Worm (Caenorhabditis elegans) whole organism, L1 larva: ENCODE data around the gene cyp-14A5.
A peak's percentile ranks its signal among the peaks of the same experiment; 100 is the strongest.
"Not testable (repeated sequence)": the region's sequence is repeated elsewhere in the genome, so short reads cannot be mapped to it uniquely, and the experiment has no call there.

Source experiments
- C04F5.9 ChIP-seq: sonication (generic microtip); optimal IDR thresholded peaks from 2 replicates; lab custom pipeline; 2016; ENCODE audit warnings: missing genetic modification characterization, missing compliant biosample characterization
- C16A3.4 ChIP-seq: fragments of 150-350 bp; optimal IDR thresholded peaks from 2 replicates; lab custom pipeline; 2014; ENCODE audit warnings: missing biosample characterization, missing genetic modification characterization
- C34B4.2 ChIP-seq: sonication (generic microtip); optimal IDR thresholded peaks from 2 replicates; lab custom pipeline; 2017; ENCODE audit warnings: mild to moderate bottlenecking, missing genetic modification characterization, missing compliant biosample characterization
- F16B12.6 ChIP-seq: fragments of 150-350 bp; optimal IDR thresholded peaks from 2 replicates; lab custom pipeline; 2014; ENCODE audit warnings: missing biosample characterization, missing genetic modification characterization
- alr-1 ChIP-seq: fragments of 200-800 bp; sonication (Bioruptor generic); optimal IDR thresholded peaks from 2 replicates; lab custom pipeline; 2018; ENCODE audit warnings: borderline replicate concordance, mild to moderate bottlenecking, missing genetic modification characterization, missing compliant biosample characterization
- aly-2 ChIP-seq: fragments of 150-350 bp; optimal IDR thresholded peaks from 2 replicates; lab custom pipeline; 2014; ENCODE audit warnings: missing biosample characterization, missing genetic modification characterization
- blmp-1 ChIP-seq: fragments of 150-350 bp; optimal IDR thresholded peaks from 2 replicates; lab custom pipeline; 2014; ENCODE audit warnings: missing biosample characterization, missing genetic modification characterization
- ceh-63 ChIP-seq: fragments of 200-800 bp; sonication (Bioruptor generic); optimal IDR thresholded peaks from 2 replicates; lab custom pipeline; 2018; ENCODE audit warnings: mild to moderate bottlenecking, missing genetic modification characterization, missing compliant biosample characterization
- ceh-8 ChIP-seq: fragments of 200-800 bp; sonication (Bioruptor generic); optimal IDR thresholded peaks from 2 replicates; lab custom pipeline; 2018; ENCODE audit warnings: mild to moderate bottlenecking, missing genetic modification characterization, moderate library complexity, missing compliant biosample characterization
- ceh-88 ChIP-seq: fragments of 200-800 bp; sonication (Bioruptor generic); IDR thresholded peaks from 2 replicates; pipeline ENCODE4 v1.3.6; 2022; ENCODE audit warnings: missing genetic modification characterization, missing compliant biosample characterization
- ces-1 ChIP-seq: fragments of 150-350 bp; optimal IDR thresholded peaks from 2 replicates; lab custom pipeline; 2014; ENCODE audit warnings: missing biosample characterization, missing genetic modification reagents, missing genetic modification characterization
- efl-1 ChIP-seq, 4 experiments: fragments of 150-350 bp; optimal IDR thresholded peaks in 3 of 4; peaks in 1 of 4; 1 replicate in 1 of 4; 2 replicates in 3 of 4; lab custom pipeline; 2014; ENCODE audit warnings: missing biosample characterization in 2 of 4, missing genetic modification characterization in 2 of 4, missing genetic modification reagents in 2 of 4
- elt-2 ChIP-seq: sonication (generic microtip); optimal IDR thresholded peaks from 2 replicates; lab custom pipeline; 2016; ENCODE audit warnings: missing genetic modification characterization, mild to moderate bottlenecking, inconsistent platforms, missing compliant biosample characterization, missing genetic modification reagents
- elt-3 ChIP-seq, 6 experiments: fragments of 150-350 bp in 1 of 6; sonication (generic microtip); optimal IDR thresholded peaks; 2 replicates each; lab custom pipeline; 2017 to 2018; ENCODE audit warnings: missing biosample characterization in 6 of 6, missing genetic modification characterization in 6 of 6, inconsistent platforms in 1 of 6
- fkh-4 ChIP-seq: sonication (generic microtip); optimal IDR thresholded peaks from 2 replicates; lab custom pipeline; 2016; ENCODE audit warnings: missing compliant biosample characterization, missing genetic modification characterization, borderline replicate concordance
- grh-1 ChIP-seq: fragments of 200-800 bp; sonication (Bioruptor generic); IDR thresholded peaks from 2 replicates; pipeline ENCODE4 v1.3.6; 2022; ENCODE audit warnings: missing genetic modification reagents, missing genetic modification characterization, missing compliant biosample characterization
- irx-1 ChIP-seq: sonication (generic microtip); optimal IDR thresholded peaks from 2 replicates; lab custom pipeline; 2016; ENCODE audit warnings: missing genetic modification characterization, missing compliant biosample characterization
- lin-13 ChIP-seq: fragments of 150-350 bp; optimal IDR thresholded peaks from 2 replicates; lab custom pipeline; 2014; ENCODE audit warnings: missing biosample characterization, missing genetic modification reagents, missing genetic modification characterization
- lin-14 ChIP-seq: fragments of 200-800 bp; sonication (Bioruptor generic); optimal IDR thresholded peaks from 2 replicates; lab custom pipeline; 2018; ENCODE audit warnings: mild to moderate bottlenecking, missing genetic modification characterization, moderate library complexity, missing compliant biosample characterization
- lin-15B ChIP-seq: fragments of 150-350 bp; sonication (generic microtip); optimal IDR thresholded peaks from 3 replicates; lab custom pipeline; 2014; ENCODE audit warnings: missing biosample characterization, missing genetic modification characterization
- lin-39 ChIP-seq: fragments of 150-350 bp; optimal IDR thresholded peaks from 2 replicates; lab custom pipeline; 2014; ENCODE audit warnings: missing biosample characterization, missing genetic modification reagents, missing genetic modification characterization
- lir-3 ChIP-seq: sonication (generic microtip); optimal IDR thresholded peaks from 2 replicates; lab custom pipeline; 2016; ENCODE audit warnings: mild to moderate bottlenecking, missing genetic modification characterization, moderate library complexity, missing compliant biosample characterization; ENCODE audit not compliant: poor library complexity
- lsy-2 ChIP-seq, 2 experiments: fragments of 150-350 bp; optimal IDR thresholded peaks; 2 replicates each; lab custom pipeline; 2014; ENCODE audit warnings: missing biosample characterization in 2 of 2, missing genetic modification characterization in 2 of 2
- mab-9 ChIP-seq: fragments of 200-800 bp; sonication (Bioruptor generic); IDR thresholded peaks from 2 replicates; pipeline ENCODE4 v1.3.6; 2022; ENCODE audit warnings: missing genetic modification reagents, missing genetic modification characterization, missing compliant biosample characterization
- nhr-12 ChIP-seq: sonication (generic microtip); optimal IDR thresholded peaks from 2 replicates; lab custom pipeline; 2017; ENCODE audit warnings: missing biosample characterization, missing genetic modification characterization
- nhr-19 ChIP-seq: fragments of 200-800 bp; sonication (Bioruptor generic); conservative IDR thresholded peaks from 2 replicates; pipeline ENCODE4 v1.3.6; 2022; ENCODE audit warnings: missing genetic modification characterization, missing compliant biosample characterization
- nhr-237 ChIP-seq: fragments of 150-350 bp; optimal IDR thresholded peaks from 2 replicates; lab custom pipeline; 2014; ENCODE audit warnings: missing biosample characterization, missing genetic modification characterization
- nhr-47 ChIP-seq: sonication (generic microtip); optimal IDR thresholded peaks from 2 replicates; lab custom pipeline; 2016; ENCODE audit warnings: mild to moderate bottlenecking, missing genetic modification characterization, moderate library complexity, missing compliant biosample characterization
- nhr-71 ChIP-seq: sonication (generic microtip); optimal IDR thresholded peaks from 2 replicates; lab custom pipeline; 2016; ENCODE audit warnings: mild to moderate bottlenecking, missing genetic modification characterization, moderate library complexity, missing compliant biosample characterization
- nhr-77 ChIP-seq: fragments of 150-350 bp; optimal IDR thresholded peaks from 2 replicates; lab custom pipeline; 2014; ENCODE audit warnings: missing biosample characterization, missing genetic modification characterization
- nhr-84 ChIP-seq: sonication (generic microtip); optimal IDR thresholded peaks from 2 replicates; lab custom pipeline; 2017; ENCODE audit warnings: missing biosample characterization, missing genetic modification characterization
- nhr-90 ChIP-seq: sonication (generic microtip); optimal IDR thresholded peaks from 2 replicates; lab custom pipeline; 2016; ENCODE audit warnings: mild to moderate bottlenecking, missing genetic modification characterization, missing compliant biosample characterization; ENCODE audit not compliant: poor library complexity
- rnt-1 ChIP-seq: sonication (generic microtip); optimal IDR thresholded peaks from 2 replicates; lab custom pipeline; 2016; ENCODE audit warnings: mild to moderate bottlenecking, missing genetic modification characterization, moderate library complexity, missing compliant biosample characterization
- tlp-1 ChIP-seq: fragments of 150-350 bp; optimal IDR thresholded peaks from 2 replicates; lab custom pipeline; 2014; ENCODE audit warnings: missing biosample characterization, missing genetic modification characterization
- unc-130 ChIP-seq: fragments of 150-350 bp; optimal IDR thresholded peaks from 2 replicates; lab custom pipeline; 2017; ENCODE audit warnings: missing biosample characterization, missing genetic modification characterization, inconsistent platforms
- zag-1 ChIP-seq: fragments of 150-350 bp; optimal IDR thresholded peaks from 2 replicates; lab custom pipeline; 2014; ENCODE audit warnings: missing biosample characterization, missing genetic modification characterization
- ztf-11 ChIP-seq, 2 experiments: sonication (generic microtip); optimal IDR thresholded peaks; 2 replicates each; lab custom pipeline; 2016 to 2017; ENCODE audit warnings: missing genetic modification characterization in 2 of 2, missing biosample characterization in 1 of 2, missing compliant biosample characterization in 1 of 2

Gene cyp-14A5

ce11 chrV:5423120-5423519 lies at the start of gene cyp-14A5:
TSS of gene cyp-14A5 (minus strand) at chrV:5423282.
- TF ChIP-seq C16A3.4 (tag; lab: Kevin White, UChicago) (no peak), elt-3 (tag; optimal IDR thresholded peaks at IDR 0.05; lab: Kevin White, UChicago) (peak in 2 of 6 experiments; percentile 17 to 34), lin-39 (tag; lab: Kevin White, UChicago) (no peak), blmp-1 (tag; lab: Kevin White, UChicago) (peak; percentile 43), rnt-1 (tag; lab: Kevin White, UChicago) (no peak)

ce11 chrV:5470930-5471329 lies 47.8 kb upstream of the cyp-14A5 start, which contains the start of gene ZC317.7:
TSS of gene ZC317.7 (minus strand) at chrV:5471030.
- TF ChIP-seq F16B12.6; C04F5.9; lin-14 (GFP tag; lab: Kevin White, UChicago): not testable (repeated sequence)
- TF ChIP-seq, all 84 proteins: peak for 0; not testable (repeated sequence) for 84

- TF ChIP-seq fkh-4, nhr-90, irx-1 (tag; lab: Kevin White, UChicago): not testable (repeated sequence)
Measured at ce11 chrV:5468489-5468888, 45.4 kb upstream of the cyp-14A5 start, which contains the start of gene ZC317.6. TSS of gene ZC317.6 (minus strand) at chrV:5468589.

- TF ChIP-seq unc-130, result no peak
- no peak for TF ChIP-seq nhr-12 (tag; lab: Kevin White, UChicago)
- TF ChIP-seq zag-1 (tag; lab: Kevin White, UChicago), result no peak
- TF ChIP-seq grh-1 (GFP tag; lab: Robert Waterston, UW), result no peak
- no peak for TF ChIP-seq ztf-11 (tag; optimal IDR thresholded peaks at IDR 0.05; lab: Kevin White, UChicago)
- TF ChIP-seq ceh-63 (GFP tag; lab: Kevin White, UChicago), result no peak
- no peak for TF ChIP-seq ceh-88 (GFP tag; lab: Robert Waterston, UW)
- TF ChIP-seq aly-2, result no peak
Measured at ce11 chrV:5465335-5465734, 42.3 kb upstream of the cyp-14A5 start, which contains the start of gene srg-68. TSS of gene srg-68 (minus strand) at chrV:5465435.

ce11 chrV:5462894-5463293 lies 39.8 kb upstream of the cyp-14A5 start, which contains the start of gene srg-67:
TSS of gene srg-67 (minus strand) at chrV:5462994.
- TF ChIP-seq efl-1 (optimal IDR thresholded peaks at IDR 0.05; lab: Kevin White, UChicago) (no peak), efl-1 (GFP tag; optimal IDR thresholded peaks at IDR 0.05 in 1 of 2; lab: Kevin White, UChicago) (peak in 1 of 2 experiments; percentile 26), nhr-84 (tag; lab: Kevin White, UChicago) (no peak)

ce11 chrV:5459806-5460205 lies 36.7 kb upstream of the cyp-14A5 start, which contains the start of gene ZC317.2:
TSS of gene ZC317.2 (plus strand) at chrV:5460106.
- TF ChIP-seq tlp-1 (tag; lab: Kevin White, UChicago) (no peak), lin-13 (GFP tag; lab: Kevin White, UChicago) (no peak), alr-1 (tag; lab: Kevin White, UChicago) (no peak), nhr-19 (GFP tag; lab: Robert Waterston, UW) (no peak), C34B4.2 (tag; lab: Kevin White, UChicago) (no peak), nhr-47 (tag; lab: Kevin White, UChicago) (no peak), nhr-71 (tag; lab: Kevin White, UChicago) (no peak), nhr-237 (tag; lab: Kevin White, UChicago) (no peak), mab-9 (GFP tag; lab: Robert Waterston, UW) (no peak), lin-15B (no peak), elt-2 (tag; lab: Kevin White, UChicago) (no peak), ces-1 (no peak), F16B12.6 (no peak), grh-1 (GFP tag; lab: Robert Waterston, UW) (no peak), lsy-2 (tag; optimal IDR thresholded peaks at IDR 0.05; lab: Kevin White, UChicago) (no peak), ceh-8 (GFP tag; lab: Kevin White, UChicago) (no peak), nhr-77 (tag; lab: Kevin White, UChicago) (no peak), lir-3 (tag; lab: Kevin White, UChicago) (no peak)
